Worm (Caenorhabditis elegans): Measurements from ENCODE around the gene vha-5.

The vha-5 gene

ce11 chrIV:8303668-8304067, at the start of gene vha-5:
Gene vha-5 (plus strand): TSS chrIV:8303968.
- TF ChIP-seq Y105C5A.15 (GFP tag; IDR thresholded peaks at IDR 0.05), result no peak
- TF ChIP-seq snpc-1.2 (GFP tag; IDR thresholded peaks at IDR 0.05), result no peak
- no peak for TF ChIP-seq nhr-111 (GFP tag; optimal IDR thresholded peaks at IDR 0.05)
- no peak for TF ChIP-seq tag-97 (GFP tag; IDR thresholded peaks at IDR 0.05)
- no peak for TF ChIP-seq ceh-44 (GFP tag; IDR thresholded peaks at IDR 0.05)
- no peak for TF ChIP-seq daf-16 (GFP tag; optimal IDR thresholded peaks at IDR 0.05)
- no peak for TF ChIP-seq daf-16 (tag; optimal IDR thresholded peaks at IDR 0.05)
- TF ChIP-seq attf-4 (tag; optimal IDR thresholded peaks at IDR 0.05), result no peak
- TF ChIP-seq set-16 (GFP tag; IDR thresholded peaks at IDR 0.05), result no peak
- no peak for TF ChIP-seq ZK337.2 (GFP tag; IDR thresholded peaks at IDR 0.05)
- no peak for TF ChIP-seq zfp-2 (tag; optimal IDR thresholded peaks at IDR 0.05)
- TF ChIP-seq zfp-3 (GFP tag; conservative IDR thresholded peaks at IDR 0.05), result no peak
- TF ChIP-seq php-3 (GFP tag; IDR thresholded peaks at IDR 0.05), result no peak
- no peak for TF ChIP-seq pqm-1 (tag; optimal IDR thresholded peaks at IDR 0.05)
- TF ChIP-seq ceh-20 (GFP tag; IDR thresholded peaks at IDR 0.05), result no peak

DNA sequence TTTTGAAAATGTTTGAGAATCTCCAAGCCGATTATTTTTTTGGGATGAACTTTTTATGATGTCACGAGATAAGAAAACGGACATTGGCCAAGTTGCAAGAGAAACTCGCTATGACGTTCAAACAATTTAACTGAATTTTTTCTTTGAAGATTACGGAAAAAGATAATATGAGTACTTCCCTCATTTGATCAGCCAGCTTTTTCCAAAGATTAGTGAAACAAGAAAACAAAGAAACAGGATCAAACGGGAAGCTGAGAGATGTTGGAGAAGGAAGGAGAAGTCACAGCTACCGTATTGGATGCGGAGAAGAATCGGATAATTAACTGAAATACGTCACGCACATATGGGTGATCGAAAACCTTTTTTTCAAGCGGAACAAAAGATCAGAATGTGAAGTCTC, 49.6 kb upstream of the vha-5 start:
- TF ChIP-seq madf-9 (GFP tag; conservative IDR thresholded peaks at IDR 0.05), result no peak
- peak; percentile 66 for TF ChIP-seq nhr-48 (tag; optimal IDR thresholded peaks at IDR 0.05)
- peak; percentile 59 for TF ChIP-seq hlh-11 (tag; optimal IDR thresholded peaks at IDR 0.05)
- TF ChIP-seq aha-1 (tag), result peak; percentile 90
- peak; percentile 24 for TF ChIP-seq nhr-28 (tag; optimal IDR thresholded peaks at IDR 0.05)
- TF ChIP-seq pha-4 (GFP tag; IDR thresholded peaks at IDR 0.05), result no peak
- TF ChIP-seq pha-4 (tag; optimal IDR thresholded peaks at IDR 0.05), result no peak

- TF ChIP-seq lin-13 (GFP tag; optimal IDR thresholded peaks at IDR 0.05) (no peak), php-3 (GFP tag; IDR thresholded peaks at IDR 0.05) (no peak), pqm-1 (tag; optimal IDR thresholded peaks at IDR 0.05) (peak; percentile 32), R02D3.7 (tag; optimal IDR thresholded peaks at IDR 0.05) (no peak), mxl-3 (GFP tag; optimal IDR thresholded peaks at IDR 0.05) (no peak), mes-2 (tag; optimal IDR thresholded peaks at IDR 0.05; ENCODE audit: poor library complexity, severe bottlenecking) (no peak), nhr-28 (tag; optimal IDR thresholded peaks at IDR 0.05) (peak; percentile 64), aly-2 (tag; optimal IDR thresholded peaks at IDR 0.05) (no peak), ztf-7 (tag; optimal IDR thresholded peaks at IDR 0.05) (no peak), egl-27 (tag; optimal IDR thresholded peaks at IDR 0.05) (no peak), ZK337.2 (GFP tag; IDR thresholded peaks at IDR 0.05) (no peak), dve-1 (tag; optimal IDR thresholded peaks at IDR 0.05; ENCODE audit: insufficient read depth) (peak; percentile 34), dpl-1 (GFP tag; optimal IDR thresholded peaks at IDR 0.05) (no peak), snpc-4 (tag; optimal IDR thresholded peaks at IDR 0.05) (no peak), nhr-11 (tag; optimal IDR thresholded peaks at IDR 0.05) (no peak), zip-2 (tag; optimal IDR thresholded peaks at IDR 0.05) (no peak), lin-39 (tag; optimal IDR thresholded peaks at IDR 0.05) (no peak)
These were observed 48.5 kb upstream of the vha-5 start for ce11 chrIV:8255221-8255620.

DNA sequence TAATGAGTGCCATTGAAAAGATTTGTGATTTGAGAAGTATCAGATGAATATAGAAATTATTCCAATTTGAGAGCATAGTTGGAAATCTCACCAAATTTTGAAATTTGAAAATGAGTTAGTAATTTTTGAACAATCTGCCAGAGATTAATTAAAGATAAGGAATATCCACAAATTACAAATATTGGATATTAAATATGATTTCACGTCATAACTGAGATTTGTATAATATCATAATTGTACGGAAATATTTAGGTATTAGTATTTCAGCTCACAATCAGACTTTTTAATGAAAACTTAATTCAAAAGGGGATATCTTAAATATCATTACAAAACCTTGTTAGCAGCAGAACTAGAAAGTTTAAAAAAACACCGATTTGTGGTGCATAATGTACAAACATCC, 43.9 kb upstream of the vha-5 start, which contains the start of gene K07H8.7:
TSS of gene K07H8.7 (minus strand) at position 101 of the 400 bp plus-strand sequence.
- TF ChIP-seq F10B5.3 (tag; optimal IDR thresholded peaks at IDR 0.05), result no peak
- TF ChIP-seq nhr-42 (GFP tag; IDR thresholded peaks at IDR 0.05), result no peak
- TF ChIP-seq zfp-2 (tag; optimal IDR thresholded peaks at IDR 0.05), result no peak
- no peak for TF ChIP-seq rbr-2 (tag; optimal IDR thresholded peaks at IDR 0.05)
- TF ChIP-seq jun-1 (tag; optimal IDR thresholded peaks at IDR 0.05), result no peak
- no peak for TF ChIP-seq vab-7 (GFP tag; IDR thresholded peaks at IDR 0.05)
- TF ChIP-seq nhr-41 (GFP tag; IDR thresholded peaks at IDR 0.05), result no peak
